Worm (Caenorhabditis elegans) whole organism, L4 larva: Measurements from ENCODE around the gene srsx-21.
A peak's percentile ranks its signal among the peaks of the same experiment; 100 is the strongest.

Experiments
- F10B5.3 ChIP-seq: sonication (generic microtip); optimal IDR thresholded peaks from 2 replicates; lab custom pipeline; 2016; ENCODE audit warnings: mild to moderate bottlenecking, missing genetic modification characterization, missing compliant biosample characterization
- F37D6.2 ChIP-seq: sonication (generic microtip); optimal IDR thresholded peaks from 2 replicates; lab custom pipeline; 2016; ENCODE audit warnings: mild to moderate bottlenecking, missing genetic modification characterization, missing compliant biosample characterization
- F44E2.7 ChIP-seq: fragments of 200-800 bp; sonication (Bioruptor generic); IDR thresholded peaks from 2 replicates; pipeline ENCODE4 v2.1.2; 2022; ENCODE audit warnings: missing genetic modification characterization, missing compliant biosample characterization
- T26A8.4 ChIP-seq: fragments of 200-800 bp; sonication (Bioruptor generic); IDR thresholded peaks from 2 replicates; pipeline ENCODE4 v1.3.6; 2022; ENCODE audit warnings: missing genetic modification characterization, missing compliant biosample characterization
- aha-1 ChIP-seq: fragments of 150-350 bp; peaks from one replicate; lab custom pipeline; 2014; ENCODE audit warnings: missing biosample characterization, missing genetic modification characterization
- arid-1 ChIP-seq: fragments of 200-800 bp; sonication (Bioruptor generic); conservative IDR thresholded peaks from 2 replicates; pipeline ENCODE4 v1.3.6; 2022; ENCODE audit warnings: missing genetic modification reagents, missing genetic modification characterization, missing compliant biosample characterization
- attf-4 ChIP-seq: sonication (generic microtip); optimal IDR thresholded peaks from 3 replicates; lab custom pipeline; 2017; ENCODE audit warnings: missing biosample characterization, missing genetic modification characterization
- ceh-32 ChIP-seq: sonication (generic microtip); optimal IDR thresholded peaks from 2 replicates; lab custom pipeline; 2016; ENCODE audit warnings: mild to moderate bottlenecking, missing genetic modification characterization, missing compliant biosample characterization; ENCODE audit not compliant: poor library complexity
- ceh-62 ChIP-seq: sonication (generic microtip); optimal IDR thresholded peaks from 2 replicates; lab custom pipeline; 2017; ENCODE audit warnings: missing biosample characterization, missing genetic modification characterization
- daf-12 ChIP-seq: fragments of 150-350 bp; optimal IDR thresholded peaks from 2 replicates; lab custom pipeline; 2014; ENCODE audit warnings: missing biosample characterization, missing genetic modification reagents, missing genetic modification characterization
- daf-8 ChIP-seq: fragments of 200-800 bp; sonication (Bioruptor generic); IDR thresholded peaks from 2 replicates; pipeline ENCODE4 v1.3.6; 2022; ENCODE audit warnings: missing genetic modification characterization, missing compliant biosample characterization
- dmd-8 ChIP-seq: fragments of 200-800 bp; sonication (Bioruptor generic); IDR thresholded peaks from 2 replicates; pipeline ENCODE4 v1.3.6; 2022; ENCODE audit warnings: missing genetic modification characterization, missing compliant biosample characterization
- dve-1 ChIP-seq: sonication (generic microtip); optimal IDR thresholded peaks from 2 replicates; lab custom pipeline; 2017; ENCODE audit warnings: antibody characterized with exemption, mild to moderate bottlenecking, missing genetic modification characterization, missing compliant biosample characterization; ENCODE audit not compliant: insufficient read depth
- egl-43 ChIP-seq: fragments of 200-800 bp; sonication (Bioruptor generic); IDR thresholded peaks from 2 replicates; pipeline ENCODE4 v1.3.6; 2022; ENCODE audit warnings: missing genetic modification reagents, missing genetic modification characterization, missing compliant biosample characterization
- hlh-11 ChIP-seq: fragments of 200-800 bp; sonication (Bioruptor generic); optimal IDR thresholded peaks from 2 replicates; lab custom pipeline; 2018; ENCODE audit warnings: mild to moderate bottlenecking, missing genetic modification characterization, missing compliant biosample characterization
- lin-29 ChIP-seq: fragments of 200-800 bp; sonication (Bioruptor generic); IDR thresholded peaks from 2 replicates; pipeline ENCODE4 v1.3.6; 2022; ENCODE audit warnings: missing genetic modification reagents, missing genetic modification characterization, missing compliant biosample characterization
- lin-38 ChIP-seq: fragments of 200-800 bp; sonication (Bioruptor generic); IDR thresholded peaks from 2 replicates; pipeline ENCODE4 v1.3.6; 2022; ENCODE audit warnings: missing genetic modification reagents, missing genetic modification characterization, missing compliant biosample characterization
- lir-3 ChIP-seq: sonication (generic microtip); optimal IDR thresholded peaks from 2 replicates; lab custom pipeline; 2016; ENCODE audit warnings: mild to moderate bottlenecking, missing genetic modification characterization, missing compliant biosample characterization
- madf-9 ChIP-seq: fragments of 200-800 bp; sonication (Bioruptor generic); conservative IDR thresholded peaks from 2 replicates; pipeline ENCODE4 v1.3.6; 2022; ENCODE audit warnings: missing genetic modification reagents, missing genetic modification characterization, missing compliant biosample characterization
- mdl-1 ChIP-seq, 2 experiments: fragments of 150-350 bp in 1 of 2; sonication (generic microtip) in 1 of 2; optimal IDR thresholded peaks; 2 replicates each; lab custom pipeline; 2014 to 2017; ENCODE audit warnings: missing biosample characterization in 2 of 2, missing genetic modification characterization in 2 of 2
- mes-2 ChIP-seq: sonication (generic microtip); optimal IDR thresholded peaks from 2 replicates; lab custom pipeline; 2016; ENCODE audit warnings: missing genotype, mild to moderate bottlenecking, missing genetic modification characterization, missing compliant biosample characterization; ENCODE audit not compliant: poor library complexity, severe bottlenecking
- mxl-2 ChIP-seq: fragments of 200-800 bp; sonication (Bioruptor generic); conservative IDR thresholded peaks from 2 replicates; pipeline ENCODE4 v1.3.6; 2022; ENCODE audit warnings: missing genetic modification reagents, missing genetic modification characterization, missing compliant biosample characterization
- mxl-3 ChIP-seq: fragments of 200-800 bp; sonication (Bioruptor generic); optimal IDR thresholded peaks from 2 replicates; lab custom pipeline; 2018; ENCODE audit warnings: mild to moderate bottlenecking, missing genetic modification characterization, missing compliant biosample characterization
- nhr-10 ChIP-seq: fragments of 150-350 bp; optimal IDR thresholded peaks from 2 replicates; lab custom pipeline; 2014; ENCODE audit warnings: missing biosample characterization, missing genetic modification characterization
- nhr-28 ChIP-seq: fragments of 150-350 bp; optimal IDR thresholded peaks from 2 replicates; lab custom pipeline; 2014; ENCODE audit warnings: missing biosample characterization, missing genetic modification characterization
- nhr-42 ChIP-seq: fragments of 200-800 bp; sonication (Bioruptor generic); IDR thresholded peaks from 2 replicates; pipeline ENCODE4 v1.3.6; 2022; ENCODE audit warnings: missing genetic modification characterization, missing compliant biosample characterization
- nhr-48 ChIP-seq: sonication (generic microtip); optimal IDR thresholded peaks from 2 replicates; lab custom pipeline; 2016; ENCODE audit warnings: mild to moderate bottlenecking, missing genetic modification characterization, missing compliant biosample characterization
- nhr-6 ChIP-seq: fragments of 150-350 bp; optimal IDR thresholded peaks from 2 replicates; lab custom pipeline; 2014; ENCODE audit warnings: missing biosample characterization, missing genetic modification characterization
- pha-4 ChIP-seq, 2 experiments: fragments of 150-350 bp in 1 of 2; fragments of 200-800 bp in 1 of 2; sonication (Bioruptor generic) in 1 of 2; IDR thresholded peaks in 1 of 2; optimal IDR thresholded peaks in 1 of 2; 2 replicates each; pipeline versions ENCODE4 v1.3.6 to Lab custom; 2014 to 2022; ENCODE audit warnings: missing genetic modification characterization in 2 of 2, missing genetic modification reagents in 2 of 2, missing biosample characterization in 1 of 2, missing compliant biosample characterization in 1 of 2
- rbr-2 ChIP-seq: sonication (generic microtip); optimal IDR thresholded peaks from 2 replicates; lab custom pipeline; 2016; ENCODE audit warnings: missing genotype, missing genetic modification characterization, missing compliant biosample characterization
- saeg-2 ChIP-seq: fragments of 200-800 bp; sonication (Bioruptor generic); IDR thresholded peaks from 2 replicates; pipeline ENCODE4 v1.3.6; 2022; ENCODE audit warnings: missing genetic modification reagents, missing genetic modification characterization, missing compliant biosample characterization
- set-16 ChIP-seq: fragments of 200-800 bp; sonication (Bioruptor generic); IDR thresholded peaks from 2 replicates; pipeline ENCODE4 v1.3.6; 2022; ENCODE audit warnings: missing genetic modification reagents, missing genetic modification characterization, missing compliant biosample characterization
- skn-1 ChIP-seq: fragments of 150-350 bp; optimal IDR thresholded peaks from 2 replicates; lab custom pipeline; 2014; ENCODE audit warnings: missing biosample characterization, missing genetic modification characterization
- tag-97 ChIP-seq: fragments of 200-800 bp; sonication (Bioruptor generic); IDR thresholded peaks from 2 replicates; pipeline ENCODE4 v1.3.6; 2022; ENCODE audit warnings: missing genetic modification characterization, missing compliant biosample characterization
- unc-62 ChIP-seq, 3 experiments: fragments of 150-350 bp in 1 of 3; sonication (generic microtip); optimal IDR thresholded peaks in 2 of 3; peaks in 1 of 3; 1 replicate in 1 of 3; 2 replicates in 2 of 3; lab custom pipeline; 2014 to 2017; ENCODE audit warnings: missing biosample characterization in 3 of 3, missing genetic modification characterization in 3 of 3, missing genetic modification reagents in 3 of 3, missing genotype in 1 of 3
- zfp-2 ChIP-seq: sonication (generic microtip); optimal IDR thresholded peaks from 2 replicates; lab custom pipeline; 2016; ENCODE audit warnings: mild to moderate bottlenecking, missing genetic modification characterization, missing compliant biosample characterization
- zip-2 ChIP-seq: fragments of 150-350 bp; optimal IDR thresholded peaks from 2 replicates; lab custom pipeline; 2014; ENCODE audit warnings: missing biosample characterization, missing genetic modification characterization

The srsx-21 gene

ce11 chrV:9859863-9860262 lies 22.1 kb downstream of the srsx-21 start, which contains the start of gene lsy-12:
TSS of gene lsy-12 (minus strand) at chrV:9859963.
- no peak for TF ChIP-seq tag-97
- no peak for TF ChIP-seq mxl-3
- TF ChIP-seq, all 104 proteins: peak for 0

- no peak for TF ChIP-seq arid-1
- TF ChIP-seq aha-1 = peak; percentile 50
- no peak for TF ChIP-seq madf-9
- no peak for TF ChIP-seq T26A8.4 (GFP tag; lab: Robert Waterston, UW)
These were observed 22.6 kb downstream of the srsx-21 start for ce11 chrV:9860337-9860736.

- TF ChIP-seq unc-62 (GFP tag; optimal IDR thresholded peaks at IDR 0.05 in 1 of 2; lab: Kevin White, UChicago) (no peak), unc-62 (tag; optimal IDR thresholded peaks at IDR 0.05; lab: Kevin White, UChicago) (no peak), mes-2 (tag; lab: Kevin White, UChicago) (no peak), nhr-6 (no peak), dmd-8 (GFP tag; lab: Robert Waterston, UW) (no peak), lin-29 (GFP tag; lab: Robert Waterston, UW) (no peak), daf-8 (GFP tag; lab: Robert Waterston, UW) (no peak), saeg-2 (no peak), F10B5.3 (tag; lab: Kevin White, UChicago) (no peak), nhr-10 (tag; lab: Kevin White, UChicago) (no peak), daf-12 (tag; lab: Kevin White, UChicago) (no peak), F37D6.2 (tag; lab: Kevin White, UChicago) (no peak), arid-1 (no peak), F44E2.7 (GFP tag; lab: Robert Waterston, UW) (no peak), zip-2 (no peak)
These were observed 30.5 kb downstream of the srsx-21 start, which contains the start of gene srab-17 for ce11 chrV:9868311-9868710. TSS of gene srab-17 (minus strand) at chrV:9868411.

- TF ChIP-seq nhr-42 (GFP tag; lab: Robert Waterston, UW) = no peak
- TF ChIP-seq aha-1 = peak; percentile 16
- TF ChIP-seq tag-97 = no peak
These were observed 33.6 kb downstream of the srsx-21 start, which contains the start of gene srab-18 for ce11 chrV:9871339-9871738. TSS of gene srab-18 (minus strand) at chrV:9871439.

DNA sequence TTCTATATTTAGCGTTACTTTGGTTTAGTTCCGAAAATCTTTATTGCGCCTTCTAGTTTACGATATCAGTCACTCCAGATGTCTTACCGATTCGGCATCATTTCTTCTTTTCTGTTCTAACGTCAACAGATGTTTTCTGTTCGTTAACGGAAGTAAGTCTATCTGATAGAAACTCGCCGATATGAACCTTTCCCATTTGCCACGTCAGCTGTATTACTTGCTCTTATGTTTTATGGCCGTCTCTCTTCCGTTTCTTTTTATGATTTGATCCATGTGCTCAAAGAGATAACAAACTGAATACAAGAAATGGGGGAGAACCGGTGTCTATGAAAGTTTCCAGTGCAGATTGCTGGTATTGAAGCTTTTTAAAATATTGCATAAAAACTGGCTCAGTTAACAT lies 41.6 kb downstream of the srsx-21 start, which contains the start of gene srab-26:
Gene srab-26, minus strand, starts transcription at position 101 of the 400 bp plus-strand sequence.
- TF ChIP-seq nhr-28 (no peak), mdl-1 (tag; optimal IDR thresholded peaks at IDR 0.05; lab: Kevin White, UChicago) (no peak), F44E2.7 (GFP tag; lab: Robert Waterston, UW) (no peak)

ce11 chrV:9879867-9880266 lies 42.1 kb downstream of the srsx-21 start, which contains the start of gene sdz-31:
TSS of gene sdz-31 (plus strand) at chrV:9880167.
- TF ChIP-seq pha-4 (GFP tag; IDR thresholded peaks at IDR 0.05; lab: Robert Waterston, UW) (no peak), pha-4 (tag; optimal IDR thresholded peaks at IDR 0.05; lab: Kevin White, UChicago) (no peak), mxl-2 (GFP tag; lab: Robert Waterston, UW) (no peak), attf-4 (tag; lab: Kevin White, UChicago) (no peak), ceh-62 (no peak), lin-38 (GFP tag; lab: Robert Waterston, UW) (no peak), hlh-11 (tag; lab: Kevin White, UChicago) (no peak), zfp-2 (tag; lab: Kevin White, UChicago) (no peak), set-16 (GFP tag; lab: Robert Waterston, UW) (no peak), dve-1 (tag; lab: Kevin White, UChicago) (no peak), rbr-2 (tag; lab: Kevin White, UChicago) (no peak), ceh-32 (tag; lab: Kevin White, UChicago) (no peak), egl-43 (GFP tag; lab: Robert Waterston, UW) (no peak), skn-1 (tag; lab: Kevin White, UChicago) (no peak), lir-3 (tag; lab: Kevin White, UChicago) (no peak), nhr-48 (tag; lab: Kevin White, UChicago) (no peak)
